Worm (Caenorhabditis elegans): ENCODE results near the gene C37H5.5.
A peak's percentile ranks its signal among the peaks of the same experiment; 100 is the strongest.

The C37H5.5 gene

DNA sequence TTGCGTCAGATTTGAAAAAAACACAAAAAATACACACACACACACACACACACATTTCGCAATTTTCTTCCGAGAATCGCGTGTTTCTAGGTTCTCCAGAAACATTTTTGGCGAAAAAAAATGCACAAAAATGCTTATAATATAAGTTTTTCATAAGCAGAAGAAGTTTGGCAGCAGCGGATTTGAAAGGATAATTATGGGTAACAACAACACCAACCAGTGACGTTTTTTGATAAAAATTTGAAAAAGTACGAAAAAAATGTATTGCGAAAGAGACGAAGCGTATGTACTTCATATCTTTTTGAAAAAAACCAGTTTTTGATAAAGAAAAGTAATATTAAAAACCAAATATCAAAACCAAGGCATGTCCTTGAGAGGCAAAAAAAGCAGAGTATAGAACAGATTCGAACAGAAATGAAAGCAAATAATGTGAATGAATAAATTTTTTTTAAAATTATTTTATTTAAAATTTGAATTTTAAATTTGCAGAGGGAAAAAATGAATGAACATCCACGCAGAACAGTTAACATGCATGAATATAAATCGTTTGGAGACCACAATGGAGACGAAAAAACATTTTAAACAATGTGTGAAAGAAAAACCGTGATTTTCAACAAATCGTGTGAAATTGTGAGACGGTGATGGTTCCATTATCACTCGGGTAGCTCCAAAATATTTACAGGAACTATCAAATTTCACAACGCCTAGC is 3.3 kb upstream of the C37H5.5 start:
- no peak for TF ChIP-seq ceh-18 (tag; optimal IDR thresholded peaks at IDR 0.05)
- no peak for TF ChIP-seq K02D7.2 (tag; optimal IDR thresholded peaks at IDR 0.05)
- no peak for TF ChIP-seq tbx-7 (tag; optimal IDR thresholded peaks at IDR 0.05)
- TF ChIP-seq unc-55 (GFP tag; optimal IDR thresholded peaks at IDR 0.05), result no peak
- no peak for TF ChIP-seq ref-2 (tag; optimal IDR thresholded peaks at IDR 0.05)
- no peak for TF ChIP-seq ceh-6 (GFP tag; optimal IDR thresholded peaks at IDR 0.05)
- no peak for TF ChIP-seq eyg-1 (tag; optimal IDR thresholded peaks at IDR 0.05)
- TF ChIP-seq ceh-2 (tag; optimal IDR thresholded peaks at IDR 0.05), result no peak
- TF ChIP-seq ceh-19 (GFP tag; optimal IDR thresholded peaks at IDR 0.05), result no peak
- TF ChIP-seq unc-86 (tag; optimal IDR thresholded peaks at IDR 0.05), result no peak
- TF ChIP-seq pag-3 (tag; optimal IDR thresholded peaks at IDR 0.05; ENCODE audit: borderline replicate concordance), result no peak
- no peak for TF ChIP-seq nfya-1 (tag; optimal IDR thresholded peaks at IDR 0.05)

ce11 chrV:4834277-4834676 is 7.1 kb downstream of the C37H5.5 start, which contains the start of gene C37H5.14:
C37H5.14 (minus strand) TSS chrV:4834377.
- TF ChIP-seq pros-1 (tag; optimal IDR thresholded peaks at IDR 0.05), result no peak
- TF ChIP-seq ceh-45 (GFP tag; IDR thresholded peaks at IDR 0.05), result no peak
- TF ChIP-seq ztf-16 (tag; optimal IDR thresholded peaks at IDR 0.05), result no peak
- no peak for TF ChIP-seq hlh-15 (tag; optimal IDR thresholded peaks at IDR 0.05)
- TF ChIP-seq F13H6.1 (tag; optimal IDR thresholded peaks at IDR 0.05), result no peak
- TF ChIP-seq pha-2 (tag; optimal IDR thresholded peaks at IDR 0.05), result no peak
- no peak for TF ChIP-seq pag-3 (tag; optimal IDR thresholded peaks at IDR 0.05; ENCODE audit: borderline replicate concordance)

ce11 chrV:4839913-4840312 is 12.8 kb downstream of the C37H5.5 start, which contains the start of gene nas-9:
nas-9 (minus strand) TSS chrV:4840013.
- TF ChIP-seq elt-2 (tag; optimal IDR thresholded peaks at IDR 0.05), result no peak

DNA sequence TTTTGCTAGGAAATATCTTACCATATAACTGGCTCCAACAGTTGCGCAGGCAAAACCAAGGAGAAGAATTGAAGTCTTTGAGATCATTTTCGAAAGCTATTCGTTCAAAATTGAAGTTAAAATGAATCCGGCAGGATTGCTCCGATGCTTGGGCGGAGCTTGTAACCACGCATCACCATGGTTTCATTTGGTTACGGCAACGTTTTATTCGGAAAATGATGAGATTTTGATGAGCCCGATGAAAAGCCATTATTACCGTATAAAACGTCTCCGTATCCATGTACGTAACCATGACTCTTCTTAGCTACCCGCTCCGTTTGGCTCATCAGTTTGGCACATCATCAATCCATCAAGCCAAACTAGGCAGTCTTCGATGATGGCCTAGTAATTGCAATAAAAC is 14.0 kb downstream of the C37H5.5 start, which contains the start of gene cwp-1:
Gene cwp-1 (minus strand): TSS at position 101 of the 400 bp plus-strand sequence.
- TF ChIP-seq hlh-13 (GFP tag; optimal IDR thresholded peaks at IDR 0.05) (no peak), K02D7.2 (tag; optimal IDR thresholded peaks at IDR 0.05) (no peak), hlh-6 (tag; optimal IDR thresholded peaks at IDR 0.05) (no peak), npax-4 (tag; optimal IDR thresholded peaks at IDR 0.05) (no peak), unc-3 (GFP tag; conservative IDR thresholded peaks at IDR 0.05) (no peak), unc-3 (tag; optimal IDR thresholded peaks at IDR 0.05) (no peak), pag-3 (tag; optimal IDR thresholded peaks at IDR 0.05; ENCODE audit: borderline replicate concordance) (no peak), rnt-1 (tag; optimal IDR thresholded peaks at IDR 0.05) (no peak), unc-42 (tag; optimal IDR thresholded peaks at IDR 0.05) (no peak), pat-9 (tag; optimal IDR thresholded peaks at IDR 0.05) (no peak), dmd-4 (tag; optimal IDR thresholded peaks at IDR 0.05; ENCODE audit: borderline replicate concordance) (no peak)

- TF ChIP-seq madf-2 (tag; optimal IDR thresholded peaks at IDR 0.05) (no peak), lim-6 (tag; optimal IDR thresholded peaks at IDR 0.05) (no peak), ceh-45 (GFP tag; IDR thresholded peaks at IDR 0.05) (no peak), pha-4 (tag; optimal IDR thresholded peaks at IDR 0.05) (no peak)
Measured at ce11 chrV:4842544-4842943, 15.4 kb downstream of the C37H5.5 start, which contains the start of the genes cwp-2 and cwp-3. cwp-2 (minus strand) TSS chrV:4842644. cwp-3 (plus strand) TSS chrV:4842836.

DNA sequence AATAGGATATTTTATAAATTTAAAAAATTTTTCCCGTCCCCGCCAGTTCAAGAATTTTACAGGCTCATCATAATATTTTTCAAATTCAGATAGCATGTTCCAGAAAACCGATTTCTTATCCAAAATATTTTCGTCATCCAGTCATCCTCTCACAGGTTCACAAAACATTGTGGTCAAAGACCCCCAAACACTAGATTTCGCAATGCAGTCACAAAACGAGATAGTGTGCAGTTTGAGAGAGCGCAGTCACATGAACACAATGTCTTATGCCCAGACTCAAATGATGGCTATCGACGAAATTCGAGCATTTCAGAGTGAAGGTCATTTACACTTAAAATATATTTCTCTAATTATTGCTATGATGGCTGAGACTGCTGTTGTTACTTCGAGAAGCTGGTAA is 17.4 kb downstream of the C37H5.5 start, which contains the start of gene abhd-5.2:
Gene abhd-5.2 (plus strand): TSS at position 95 of the 400 bp plus-strand sequence.
- TF ChIP-seq nhr-11 (tag; optimal IDR thresholded peaks at IDR 0.05), result no peak
- TF ChIP-seq nfya-1 (tag; optimal IDR thresholded peaks at IDR 0.05), result no peak
- TF ChIP-seq dve-1 (tag; optimal IDR thresholded peaks at IDR 0.05), result no peak
- no peak for TF ChIP-seq C38D4.7 (GFP tag; optimal IDR thresholded peaks at IDR 0.05)
- peak; percentile 89 for TF ChIP-seq hlh-30 (tag; optimal IDR thresholded peaks at IDR 0.05; ENCODE audit: insufficient read depth)
- no peak for TF ChIP-seq ama-1 (optimal IDR thresholded peaks at IDR 0.05)
- TF ChIP-seq unc-55 (GFP tag; optimal IDR thresholded peaks at IDR 0.05), result peak; percentile 51

Measured in whole organism, late embryonic.